Worm (Caenorhabditis elegans) whole organism, mixed stage, embryonic: ENCODE results near the gene wdr-5.2.

ENCODE experiments used
- ceh-39 ChIP-seq: fragments of 150-350 bp; optimal IDR thresholded peaks from 2 replicates; lab custom pipeline; 2014; ENCODE audit warnings: missing biosample characterization, missing genetic modification characterization
- nhr-237 ChIP-seq: fragments of 150-350 bp; optimal IDR thresholded peaks from 2 replicates; lab custom pipeline; 2014; ENCODE audit warnings: missing biosample characterization, missing genetic modification characterization

DNA sequence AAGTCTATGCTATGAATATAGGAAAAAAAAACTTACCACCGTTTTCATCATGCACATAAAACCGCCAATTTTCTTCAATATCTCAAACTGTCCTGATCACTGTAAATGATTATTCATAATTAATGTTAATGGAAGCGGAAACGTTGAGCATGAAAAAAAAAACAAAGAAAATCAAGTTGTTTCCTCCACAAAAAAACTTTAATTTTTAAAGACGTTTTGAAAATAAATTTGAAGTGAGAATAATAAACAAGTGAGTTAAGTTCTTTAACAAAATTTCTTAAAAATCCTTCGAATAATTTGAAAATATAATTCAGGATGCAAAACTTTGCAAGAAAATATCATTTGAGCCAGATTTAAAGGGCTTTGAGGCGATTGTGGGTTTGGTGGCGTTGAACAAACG is 20.4 kb downstream of the wdr-5.2 start, which contains the start of gene irk-3:
- TF ChIP-seq ceh-39 (tag; lab: Kevin White, UChicago) (no peak), nhr-237 (no peak)
